Worm (Caenorhabditis elegans) whole organism, L4 larva: ENCODE data around the gene ast-1.

ENCODE experiments used
- Y75B8A.6 ChIP-seq: fragments of 200-800 bp; sonication (Bioruptor generic); IDR thresholded peaks from 2 replicates; pipeline ENCODE4 v1.3.6; 2022; ENCODE audit warnings: missing genetic modification reagents, missing genetic modification characterization, missing compliant biosample characterization
- aha-1 ChIP-seq: fragments of 150-350 bp; peaks from one replicate; lab custom pipeline; 2014; ENCODE audit warnings: missing biosample characterization, missing genetic modification characterization
- ceh-20 ChIP-seq: fragments of 200-800 bp; sonication (Bioruptor generic); IDR thresholded peaks from 2 replicates; pipeline ENCODE4 v1.3.6; 2022; ENCODE audit warnings: missing genetic modification reagents, missing genetic modification characterization, missing compliant biosample characterization
- ceh-44 ChIP-seq: fragments of 200-800 bp; sonication (Bioruptor generic); IDR thresholded peaks from 2 replicates; pipeline ENCODE4 v1.3.6; 2022; ENCODE audit warnings: missing genetic modification reagents, missing genetic modification characterization, missing compliant biosample characterization
- dmd-9 ChIP-seq: fragments of 200-800 bp; sonication (Bioruptor generic); IDR thresholded peaks from 2 replicates; pipeline ENCODE4 v1.3.6; 2022; ENCODE audit warnings: missing genetic modification reagents, missing genetic modification characterization, missing compliant biosample characterization
- nhr-41 ChIP-seq: fragments of 200-800 bp; sonication (Bioruptor generic); IDR thresholded peaks from 2 replicates; pipeline ENCODE4 v1.3.6; 2022; ENCODE audit warnings: missing genetic modification reagents, missing genetic modification characterization, missing compliant biosample characterization
- pqm-1 ChIP-seq: sonication (generic microtip); optimal IDR thresholded peaks from 2 replicates; lab custom pipeline; 2017; ENCODE audit warnings: missing biosample characterization, missing genetic modification characterization
- set-16 ChIP-seq: fragments of 200-800 bp; sonication (Bioruptor generic); IDR thresholded peaks from 2 replicates; pipeline ENCODE4 v1.3.6; 2022; ENCODE audit warnings: missing genetic modification reagents, missing genetic modification characterization, missing compliant biosample characterization

Gene ast-1

DNA sequence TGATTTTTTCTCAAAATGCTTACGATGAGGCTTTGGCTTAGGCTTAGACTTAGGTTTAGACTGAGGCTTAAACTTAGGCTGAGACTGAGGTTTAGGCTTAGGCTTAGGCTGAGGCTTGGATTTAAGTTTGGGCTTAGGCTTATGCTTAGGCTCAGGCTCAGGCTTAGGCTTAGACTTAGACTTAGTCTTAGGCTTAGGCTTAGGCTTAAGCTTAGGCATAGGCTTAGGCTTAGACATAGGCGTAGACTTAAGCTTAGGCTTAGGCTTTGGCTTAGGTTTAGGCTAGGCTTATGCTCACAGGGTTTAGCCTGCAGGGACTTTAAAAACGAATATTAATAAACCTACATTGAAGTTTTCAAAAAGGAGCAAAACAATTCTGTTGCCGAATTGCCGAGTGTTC, 53.3 kb downstream of the ast-1 start:
- TF ChIP-seq Y75B8A.6 (GFP tag; lab: Robert Waterston, UW): no peak
- peak; percentile 57 for TF ChIP-seq aha-1 (tag; lab: Kevin White, UChicago)

DNA sequence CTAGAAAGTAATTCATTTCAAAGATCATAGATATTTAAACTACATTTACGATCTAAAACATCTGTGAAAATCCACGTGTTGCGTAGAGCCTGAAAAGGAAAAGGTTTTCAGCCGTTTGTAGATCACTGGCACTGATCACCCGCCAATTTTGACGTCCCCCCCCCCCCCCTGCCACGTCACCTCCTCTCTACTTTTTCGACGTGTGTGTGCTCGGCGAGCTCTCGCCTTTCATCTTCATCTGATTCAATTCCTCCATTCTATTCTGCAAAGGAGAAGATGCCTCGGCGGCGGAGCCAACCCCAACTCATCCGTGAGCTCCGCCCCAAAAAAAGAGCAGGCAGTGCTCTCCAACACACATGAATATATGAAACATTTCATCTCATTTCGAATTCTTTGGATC, 54.0 kb downstream of the ast-1 start:
- TF ChIP-seq nhr-41 (GFP tag; lab: Robert Waterston, UW) (no peak), pqm-1 (tag; lab: Kevin White, UChicago) (no peak), aha-1 (tag; lab: Kevin White, UChicago) (peak; percentile 43), set-16 (peak; percentile 65), ceh-44 (GFP tag; lab: Robert Waterston, UW) (no peak), dmd-9 (GFP tag; lab: Robert Waterston, UW) (no peak), ceh-20 (GFP tag; lab: Robert Waterston, UW) (no peak)

ce11 chrII:4078048-4078447, 57.1 kb downstream of the ast-1 start:
- peak; percentile 67 for TF ChIP-seq set-16
